Worm (Caenorhabditis elegans) whole organism, L1 larva: Measurements from ENCODE around the gene C45B2.3.

ENCODE experiments used
- C16A3.4 ChIP-seq: fragments of 150-350 bp; optimal IDR thresholded peaks from 2 replicates; lab custom pipeline; 2014; ENCODE audit warnings: missing biosample characterization, missing genetic modification characterization
- ceh-90 ChIP-seq: sonication (generic microtip); optimal IDR thresholded peaks from 2 replicates; lab custom pipeline; 2016; ENCODE audit warnings: missing genetic modification characterization, missing compliant biosample characterization
- efl-1 ChIP-seq, 4 experiments: fragments of 150-350 bp; optimal IDR thresholded peaks in 3 of 4; peaks in 1 of 4; 1 replicate in 1 of 4; 2 replicates in 3 of 4; lab custom pipeline; 2014; ENCODE audit warnings: missing biosample characterization in 2 of 4, missing genetic modification characterization in 2 of 4, missing genetic modification reagents in 2 of 4
- elt-2 ChIP-seq: sonication (generic microtip); optimal IDR thresholded peaks from 2 replicates; lab custom pipeline; 2016; ENCODE audit warnings: missing genetic modification characterization, mild to moderate bottlenecking, inconsistent platforms, missing compliant biosample characterization, missing genetic modification reagents
- mdl-1 ChIP-seq, 2 experiments: fragments of 150-350 bp; optimal IDR thresholded peaks; 2 replicates each; lab custom pipeline; 2014 to 2017; ENCODE audit warnings: missing biosample characterization in 2 of 2, missing genetic modification characterization in 2 of 2, inconsistent platforms in 1 of 2
- nhr-12 ChIP-seq: sonication (generic microtip); optimal IDR thresholded peaks from 2 replicates; lab custom pipeline; 2017; ENCODE audit warnings: missing biosample characterization, missing genetic modification characterization
- nhr-28 ChIP-seq: fragments of 150-350 bp; optimal IDR thresholded peaks from 2 replicates; lab custom pipeline; 2014; ENCODE audit warnings: missing biosample characterization, missing genetic modification characterization
- sup-37 ChIP-seq: fragments of 200-800 bp; sonication (Bioruptor generic); optimal IDR thresholded peaks from 2 replicates; lab custom pipeline; 2018; ENCODE audit warnings: mild to moderate bottlenecking, missing genetic modification characterization, missing compliant biosample characterization
- ztf-4 ChIP-seq: fragments of 150-350 bp; optimal IDR thresholded peaks from 2 replicates; lab custom pipeline; 2014; ENCODE audit warnings: missing biosample characterization, missing genetic modification characterization

ce11 chrX:6128225-6128686, 45.5 kb downstream of the C45B2.3 start, which contains the start of gene C15H9.9:
- no peak for TF ChIP-seq nhr-28 (tag; lab: Kevin White, UChicago)
- no peak for TF ChIP-seq mdl-1 (tag; optimal IDR thresholded peaks at IDR 0.05; lab: Kevin White, UChicago)
- TF ChIP-seq sup-37 (GFP tag; lab: Kevin White, UChicago): no peak
- no peak for TF ChIP-seq efl-1 (optimal IDR thresholded peaks at IDR 0.05; lab: Kevin White, UChicago)
- no peak for TF ChIP-seq efl-1 (GFP tag; optimal IDR thresholded peaks at IDR 0.05 in 1 of 2; lab: Kevin White, UChicago)
- TF ChIP-seq ztf-4 (tag; lab: Kevin White, UChicago): no peak
- TF ChIP-seq C16A3.4 (tag; lab: Kevin White, UChicago): no peak
- TF ChIP-seq ceh-90: no peak
- TF ChIP-seq nhr-12 (tag; lab: Kevin White, UChicago): no peak
- TF ChIP-seq elt-2 (tag; lab: Kevin White, UChicago): no peak
